Worm (Caenorhabditis elegans) whole organism, L3 larva: ENCODE data around the gene let-721.

Experiments used
- R02D3.7 ChIP-seq: fragments of 150-350 bp; optimal IDR thresholded peaks from 2 replicates; lab custom pipeline; 2014; ENCODE audit warnings: missing biosample characterization, missing genetic modification characterization
- ZK546.5 ChIP-seq: sonication (generic microtip); optimal IDR thresholded peaks from 2 replicates; lab custom pipeline; 2017; ENCODE audit warnings: missing biosample characterization, missing genetic modification characterization
- aly-2 ChIP-seq: fragments of 150-350 bp; optimal IDR thresholded peaks from 2 replicates; lab custom pipeline; 2014; ENCODE audit warnings: missing biosample characterization, missing genetic modification characterization
- ama-1 ChIP-seq: fragments of 150-350 bp; optimal IDR thresholded peaks from 2 replicates; lab custom pipeline; 2018
- ceh-28 ChIP-seq: fragments of 150-350 bp; optimal IDR thresholded peaks from 2 replicates; lab custom pipeline; 2014; ENCODE audit warnings: missing biosample characterization, missing genetic modification reagents, missing genetic modification characterization
- ceh-9 ChIP-seq: sonication (generic microtip); optimal IDR thresholded peaks from 2 replicates; lab custom pipeline; 2018; ENCODE audit warnings: missing biosample characterization, missing genetic modification characterization
- egl-27 ChIP-seq: sonication (generic microtip); optimal IDR thresholded peaks from 4 replicates; lab custom pipeline; 2017; ENCODE audit warnings: missing biosample characterization, missing genetic modification reagents, missing genetic modification characterization
- egl-5 ChIP-seq: fragments of 150-350 bp; optimal IDR thresholded peaks from 2 replicates; lab custom pipeline; 2017; ENCODE audit warnings: missing biosample characterization, missing genetic modification reagents, missing genetic modification characterization, inconsistent platforms
- elt-1 ChIP-seq: fragments of 150-350 bp; optimal IDR thresholded peaks from 2 replicates; lab custom pipeline; 2014; ENCODE audit warnings: missing biosample characterization, missing genetic modification characterization
- elt-2 ChIP-seq: sonication (generic microtip); optimal IDR thresholded peaks from 2 replicates; lab custom pipeline; 2016; ENCODE audit warnings: missing genetic modification reagents, mild to moderate bottlenecking, missing genetic modification characterization, missing compliant biosample characterization
- eor-1 ChIP-seq, 2 experiments: fragments of 150-350 bp; optimal IDR thresholded peaks; 2 replicates each; lab custom pipeline; 2014 to 2018; ENCODE audit warnings: missing biosample characterization in 2 of 2, missing genetic modification characterization in 2 of 2
- fkh-10 ChIP-seq: sonication (generic microtip); optimal IDR thresholded peaks from 2 replicates; lab custom pipeline; 2017; ENCODE audit warnings: missing biosample characterization, missing genetic modification reagents, missing genetic modification characterization
- fos-1 ChIP-seq: fragments of 150-350 bp; optimal IDR thresholded peaks from 2 replicates; lab custom pipeline; 2014; ENCODE audit warnings: missing biosample characterization, missing genetic modification characterization
- jun-1 ChIP-seq: fragments of 150-350 bp; optimal IDR thresholded peaks from 2 replicates; lab custom pipeline; 2014; ENCODE audit warnings: missing biosample characterization, missing genetic modification reagents, missing genetic modification characterization
- lin-15B ChIP-seq: fragments of 150-350 bp; optimal IDR thresholded peaks from 2 replicates; lab custom pipeline; 2014; ENCODE audit warnings: missing biosample characterization, missing genetic modification characterization
- lin-39 ChIP-seq: fragments of 150-350 bp; optimal IDR thresholded peaks from 2 replicates; lab custom pipeline; 2018; ENCODE audit warnings: missing biosample characterization, missing genetic modification reagents, missing genetic modification characterization
- lsy-12 ChIP-seq: sonication (generic microtip); optimal IDR thresholded peaks from 2 replicates; lab custom pipeline; 2016; ENCODE audit warnings: mild to moderate bottlenecking, missing genetic modification characterization, missing compliant biosample characterization
- mdl-1 ChIP-seq: fragments of 150-350 bp; optimal IDR thresholded peaks from 2 replicates; lab custom pipeline; 2014; ENCODE audit warnings: missing biosample characterization, missing genetic modification characterization
- mml-1 ChIP-seq: fragments of 150-350 bp; sonication (generic microtip); optimal IDR thresholded peaks from 3 replicates; lab custom pipeline; 2014; ENCODE audit warnings: missing biosample characterization, missing genetic modification characterization
- nfya-1 ChIP-seq: sonication (generic microtip); optimal IDR thresholded peaks from 2 replicates; lab custom pipeline; 2017; ENCODE audit warnings: missing genetic modification characterization, mild to moderate bottlenecking, missing compliant biosample characterization, antibody characterized with exemption, moderate library complexity; ENCODE audit not compliant: insufficient read depth
- nhr-11 ChIP-seq: fragments of 150-350 bp; optimal IDR thresholded peaks from 2 replicates; lab custom pipeline; 2014; ENCODE audit warnings: missing biosample characterization, missing genetic modification characterization
- nhr-23 ChIP-seq: fragments of 150-350 bp; optimal IDR thresholded peaks from 2 replicates; lab custom pipeline; 2014; ENCODE audit warnings: missing biosample characterization, missing genetic modification reagents, missing genetic modification characterization
- nhr-237 ChIP-seq: fragments of 150-350 bp; optimal IDR thresholded peaks from 2 replicates; lab custom pipeline; 2014; ENCODE audit warnings: missing biosample characterization, missing genetic modification characterization
- nhr-25 ChIP-seq: sonication (generic microtip); optimal IDR thresholded peaks from 2 replicates; lab custom pipeline; 2017; ENCODE audit warnings: missing biosample characterization, missing genetic modification characterization
- nhr-28 ChIP-seq: fragments of 150-350 bp; optimal IDR thresholded peaks from 2 replicates; lab custom pipeline; 2014; ENCODE audit warnings: missing biosample characterization, missing genetic modification characterization
- nhr-67 ChIP-seq: fragments of 150-350 bp; optimal IDR thresholded peaks from 2 replicates; lab custom pipeline; 2014; ENCODE audit warnings: missing biosample characterization, missing genetic modification characterization
- nhr-76 ChIP-seq: fragments of 150-350 bp; sonication (generic microtip); optimal IDR thresholded peaks from 5 replicates; lab custom pipeline; 2014; ENCODE audit warnings: missing biosample characterization, missing genetic modification characterization
- nhr-77 ChIP-seq: fragments of 150-350 bp; optimal IDR thresholded peaks from 2 replicates; lab custom pipeline; 2014; ENCODE audit warnings: missing biosample characterization, missing genetic modification characterization
- pha-4 ChIP-seq: fragments of 150-350 bp; optimal IDR thresholded peaks from 2 replicates; lab custom pipeline; 2014; ENCODE audit warnings: missing biosample characterization, missing genetic modification reagents, missing genetic modification characterization
- pqm-1 ChIP-seq: fragments of 150-350 bp; optimal IDR thresholded peaks from 2 replicates; lab custom pipeline; 2017; ENCODE audit warnings: missing biosample characterization, missing genetic modification characterization, inconsistent platforms
- sea-2 ChIP-seq: fragments of 150-350 bp; sonication (generic microtip); optimal IDR thresholded peaks from 4 replicates; lab custom pipeline; 2014; ENCODE audit warnings: missing biosample characterization, missing genetic modification reagents, missing genetic modification characterization
- skn-1 ChIP-seq: fragments of 150-350 bp; optimal IDR thresholded peaks from 2 replicates; lab custom pipeline; 2014; ENCODE audit warnings: missing biosample characterization, missing genetic modification characterization
- snpc-4 ChIP-seq: fragments of 150-350 bp; optimal IDR thresholded peaks from 2 replicates; lab custom pipeline; 2014; ENCODE audit warnings: missing biosample characterization, missing genetic modification characterization
- unc-39 ChIP-seq: sonication (generic microtip); optimal IDR thresholded peaks from 4 replicates; lab custom pipeline; 2017; ENCODE audit warnings: missing biosample characterization, missing genetic modification characterization
- unc-62 ChIP-seq: fragments of 150-350 bp; sonication (generic microtip); optimal IDR thresholded peaks from 4 replicates; lab custom pipeline; 2014; ENCODE audit warnings: missing biosample characterization, missing genetic modification reagents, missing genetic modification characterization
- zag-1 ChIP-seq: fragments of 150-350 bp; optimal IDR thresholded peaks from 2 replicates; lab custom pipeline; 2014; ENCODE audit warnings: missing biosample characterization, missing genetic modification characterization
- ztf-11 ChIP-seq: fragments of 150-350 bp; optimal IDR thresholded peaks from 2 replicates; lab custom pipeline; 2014; ENCODE audit warnings: missing biosample characterization, missing genetic modification characterization

let-721 gene

DNA sequence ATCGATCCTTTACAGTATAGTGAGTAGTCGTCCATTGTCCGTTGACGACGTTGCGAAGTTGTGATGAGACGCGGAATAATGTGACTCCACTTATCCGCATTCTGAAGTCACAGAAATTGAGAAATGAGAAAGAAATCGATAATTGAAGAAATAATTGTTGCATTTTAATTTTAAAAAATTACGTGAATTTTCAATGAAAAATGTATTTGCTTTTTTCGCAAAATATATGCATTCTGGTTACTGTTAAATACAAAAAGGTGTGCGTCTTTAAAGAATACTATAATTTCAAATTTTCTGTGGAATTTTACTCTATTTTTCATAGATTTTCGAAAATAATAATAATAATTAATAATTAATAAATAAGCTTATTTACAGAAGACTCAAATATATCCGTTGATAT is at the start of gene let-721:
let-721 (minus strand) TSS at position 101 of the 400 bp plus-strand sequence.
- TF ChIP-seq nhr-237 (tag; lab: Kevin White, UChicago) (no peak), elt-2 (tag; lab: Kevin White, UChicago) (no peak), ceh-9 (no peak), ztf-11 (tag; lab: Kevin White, UChicago) (no peak), aly-2 (tag; lab: Kevin White, UChicago) (no peak), zag-1 (tag; lab: Kevin White, UChicago) (no peak), ceh-28 (tag; lab: Kevin White, UChicago) (no peak), unc-39 (tag; lab: Kevin White, UChicago) (no peak), mml-1 (tag; lab: Kevin White, UChicago) (no peak), unc-62 (GFP tag; lab: Kevin White, UChicago) (no peak), eor-1 (tag; optimal IDR thresholded peaks at IDR 0.05; lab: Kevin White, UChicago) (no peak), lin-15B (no peak), fos-1 (tag; lab: Kevin White, UChicago) (no peak), lsy-12 (tag; lab: Kevin White, UChicago) (no peak)

- TF ChIP-seq nhr-77 (no peak), nhr-237 (tag; lab: Kevin White, UChicago) (no peak), unc-62 (GFP tag; lab: Kevin White, UChicago) (no peak), elt-2 (tag; lab: Kevin White, UChicago) (peak; percentile 85), lin-39 (no peak), nhr-25 (tag; lab: Kevin White, UChicago) (no peak), pqm-1 (peak; percentile 77), unc-39 (tag; lab: Kevin White, UChicago) (no peak), jun-1 (no peak), lsy-12 (tag; lab: Kevin White, UChicago) (no peak), R02D3.7 (tag; lab: Kevin White, UChicago) (no peak), pha-4 (peak; percentile 23)
These were observed 48.5 kb upstream of the let-721 start, which contains the start of gene F23F12.13 for ce11 chrIII:6495191-6495723. Gene F23F12.13, plus strand, starts transcription at chrIII:6495673.

DNA sequence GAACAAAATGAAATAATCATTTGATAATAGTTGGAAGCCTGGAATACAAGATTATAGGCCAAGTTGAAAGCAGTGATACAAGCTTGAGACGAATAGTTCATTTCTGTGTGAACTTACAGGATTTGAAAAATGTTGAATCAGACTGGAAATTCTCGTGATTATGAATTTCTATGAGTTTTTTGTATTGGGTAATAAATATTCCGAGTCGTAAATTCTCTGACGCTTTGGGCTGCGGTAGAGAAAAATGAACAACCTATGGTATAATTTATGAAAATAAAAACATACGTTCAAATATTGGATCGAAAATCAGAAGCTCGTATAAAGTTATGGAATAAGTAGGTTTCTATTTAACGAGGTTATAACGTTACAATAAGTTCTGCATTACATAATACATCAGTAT is 46.1 kb upstream of the let-721 start, which contains the start of gene srb-11:
srb-11 (minus strand) TSS at position 101 of the 400 bp plus-strand sequence.
- TF ChIP-seq skn-1 (tag; lab: Kevin White, UChicago): no peak
- no peak for TF ChIP-seq nhr-237 (tag; lab: Kevin White, UChicago)
- TF ChIP-seq aly-2 (tag; lab: Kevin White, UChicago): no peak
- no peak for TF ChIP-seq ceh-28 (tag; lab: Kevin White, UChicago)
- TF ChIP-seq lsy-12 (tag; lab: Kevin White, UChicago): no peak
- TF ChIP-seq nfya-1 (tag; lab: Kevin White, UChicago): no peak
- no peak for TF ChIP-seq ZK546.5 (tag; lab: Kevin White, UChicago)
- no peak for TF ChIP-seq nhr-76 (tag; lab: Kevin White, UChicago)
- no peak for TF ChIP-seq lin-15B
- no peak for TF ChIP-seq ama-1 (lab: Kevin White, UChicago)
- no peak for TF ChIP-seq mml-1 (tag; lab: Kevin White, UChicago)
- TF ChIP-seq sea-2 (GFP tag; lab: Kevin White, UChicago): no peak
- TF ChIP-seq nhr-67: no peak
- TF ChIP-seq elt-1: no peak
- TF ChIP-seq unc-39 (tag; lab: Kevin White, UChicago): no peak
- TF ChIP-seq nhr-23 (tag; lab: Kevin White, UChicago): no peak
- TF ChIP-seq nhr-77: no peak
- TF ChIP-seq egl-5 (tag; lab: Kevin White, UChicago): no peak
- TF ChIP-seq pha-4: no peak

DNA sequence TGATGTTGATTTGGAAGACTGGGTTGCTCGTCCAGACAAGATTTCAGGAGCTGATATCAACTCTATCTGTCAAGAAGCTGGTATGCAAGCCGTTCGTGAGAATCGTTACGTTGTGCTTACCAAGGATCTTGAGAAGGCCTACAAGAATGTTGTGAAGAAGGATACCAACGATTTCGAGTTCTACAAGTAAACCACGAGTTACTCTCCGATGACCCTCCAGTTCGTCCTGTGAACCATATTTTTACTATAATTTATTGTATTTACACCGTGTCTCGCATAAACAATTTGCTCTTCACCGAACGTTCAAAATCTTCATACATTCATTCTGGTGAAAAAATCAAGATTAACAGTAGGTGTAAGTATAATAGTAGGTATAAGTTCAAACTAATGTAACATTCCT is 44.3 kb upstream of the let-721 start:
- TF ChIP-seq egl-27 (tag; lab: Kevin White, UChicago): no peak
- no peak for TF ChIP-seq mdl-1 (tag; lab: Kevin White, UChicago)
- no peak for TF ChIP-seq zag-1 (tag; lab: Kevin White, UChicago)
- no peak for TF ChIP-seq nhr-11 (tag; lab: Kevin White, UChicago)
- TF ChIP-seq pha-4: no peak
- no peak for TF ChIP-seq nfya-1 (tag; lab: Kevin White, UChicago)
- TF ChIP-seq lin-39: no peak
- no peak for TF ChIP-seq pqm-1
- TF ChIP-seq fos-1 (tag; lab: Kevin White, UChicago): no peak
- TF ChIP-seq unc-39 (tag; lab: Kevin White, UChicago): no peak
- no peak for TF ChIP-seq snpc-4 (tag; lab: Kevin White, UChicago)
- TF ChIP-seq eor-1 (tag; optimal IDR thresholded peaks at IDR 0.05; lab: Kevin White, UChicago): no peak
- no peak for TF ChIP-seq nhr-28
- TF ChIP-seq fkh-10 (GFP tag; lab: Kevin White, UChicago): no peak
- no peak for TF ChIP-seq lin-15B
- no peak for TF ChIP-seq ceh-9
